Worm (Caenorhabditis elegans) whole organism, young adult: Measurements from ENCODE around the gene math-7.

ENCODE experiments used
- B0336.3 ChIP-seq: fragments of 200-800 bp; sonication (Bioruptor generic); IDR thresholded peaks from 2 replicates; pipeline ENCODE4 v1.3.6; 2022; ENCODE audit warnings: missing genetic modification characterization, missing compliant biosample characterization
- T26A5.8 ChIP-seq: sonication (generic microtip); optimal IDR thresholded peaks from 2 replicates; lab custom pipeline; 2016; ENCODE audit warnings: missing genetic modification characterization, missing compliant biosample characterization
- ceh-100 ChIP-seq: fragments of 200-800 bp; sonication (Bioruptor generic); IDR thresholded peaks from 2 replicates; pipeline ENCODE4 v1.3.6; 2022; ENCODE audit warnings: missing genetic modification reagents, missing genetic modification characterization, missing compliant biosample characterization
- ceh-40 ChIP-seq: fragments of 200-800 bp; sonication (Bioruptor generic); IDR thresholded peaks from 2 replicates; pipeline ENCODE4 v1.3.6; 2022; ENCODE audit warnings: missing genetic modification characterization, missing compliant biosample characterization
- ceh-58 ChIP-seq: fragments of 200-800 bp; sonication (Bioruptor generic); IDR thresholded peaks from 2 replicates; pipeline ENCODE4 v1.3.6; 2022; ENCODE audit warnings: missing genetic modification characterization, missing compliant biosample characterization
- hsf-1 ChIP-seq: fragments of 200-800 bp; sonication (Bioruptor generic); IDR thresholded peaks from 2 replicates; pipeline ENCODE4 v1.3.6; 2022; ENCODE audit warnings: missing genetic modification reagents, missing genetic modification characterization, missing compliant biosample characterization
- snpc-4 ChIP-seq, 5 experiments: fragments of 150-350 bp in 1 of 5; sonication (generic microtip) in 4 of 5; optimal IDR thresholded peaks; 2 replicates each; lab custom pipeline; 2014 to 2018; ENCODE audit warnings: missing genetic modification characterization in 5 of 5, missing biosample characterization in 3 of 5, antibody characterized with exemption in 2 of 5, mild to moderate bottlenecking in 2 of 5, missing compliant biosample characterization in 2 of 5, missing genotype in 2 of 5, moderate library complexity in 2 of 5, missing genetic modification reagents in 1 of 5
- sptf-2 ChIP-seq: fragments of 200-800 bp; sonication (Bioruptor generic); optimal IDR thresholded peaks from 2 replicates; lab custom pipeline; 2018; ENCODE audit warnings: mild to moderate bottlenecking, missing genetic modification characterization, missing compliant biosample characterization

DNA sequence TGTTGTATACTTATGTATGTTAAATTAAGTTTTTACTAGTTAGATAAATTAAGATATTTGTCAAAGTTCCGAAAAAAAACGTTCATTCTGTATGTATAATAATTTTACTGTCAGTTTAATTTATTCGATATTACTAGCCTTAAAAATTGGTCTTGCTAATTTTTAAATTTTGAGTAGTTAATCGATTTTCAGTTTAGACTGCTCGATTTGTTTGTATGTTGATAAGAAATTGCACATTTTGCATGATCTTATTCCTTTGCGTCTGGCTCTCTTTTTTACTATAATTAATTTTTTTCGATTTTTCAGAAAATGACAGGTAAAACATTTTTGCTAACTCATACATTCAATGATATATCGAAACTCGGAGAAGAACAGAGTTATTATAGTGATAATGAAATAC, 13.7 kb upstream of the math-7 start, which contains the start of gene math-24:
- no peak for TF ChIP-seq ceh-100 (GFP tag; lab: Robert Waterston, UW)
- no peak for TF ChIP-seq ceh-58 (GFP tag; lab: Robert Waterston, UW)
- TF ChIP-seq B0336.3 (GFP tag; lab: Robert Waterston, UW), result no peak
- no peak for TF ChIP-seq T26A5.8
- no peak for TF ChIP-seq ceh-40 (GFP tag; lab: Robert Waterston, UW)
- no peak for TF ChIP-seq sptf-2 (GFP tag; lab: Kevin White, UChicago)
- no peak for TF ChIP-seq hsf-1
- TF ChIP-seq snpc-4 (GFP tag; optimal IDR thresholded peaks at IDR 0.05; lab: Kevin White, UChicago), result no peak
- no peak for TF ChIP-seq snpc-4 (tag; optimal IDR thresholded peaks at IDR 0.05; lab: Kevin White, UChicago)
